Fruit fly (Drosophila melanogaster): ENCODE measurements around the gene CG7785.

- TF ChIP-seq Pif1B (GFP tag; optimal IDR thresholded peaks at IDR 0.05) (no peak), CG32121 (GFP tag; IDR thresholded peaks at IDR 0.05) (no peak), CG8301 (tag; optimal IDR thresholded peaks at IDR 0.05) (no peak), CG15710 (tag; optimal IDR thresholded peaks at IDR 0.05) (no peak)
Measured at dm6 chr3R:18027789-18028188, 6.4 kb downstream of the CG7785 start.
